Worm (Caenorhabditis elegans): ENCODE results near the gene cdk-11.2.

DNA sequence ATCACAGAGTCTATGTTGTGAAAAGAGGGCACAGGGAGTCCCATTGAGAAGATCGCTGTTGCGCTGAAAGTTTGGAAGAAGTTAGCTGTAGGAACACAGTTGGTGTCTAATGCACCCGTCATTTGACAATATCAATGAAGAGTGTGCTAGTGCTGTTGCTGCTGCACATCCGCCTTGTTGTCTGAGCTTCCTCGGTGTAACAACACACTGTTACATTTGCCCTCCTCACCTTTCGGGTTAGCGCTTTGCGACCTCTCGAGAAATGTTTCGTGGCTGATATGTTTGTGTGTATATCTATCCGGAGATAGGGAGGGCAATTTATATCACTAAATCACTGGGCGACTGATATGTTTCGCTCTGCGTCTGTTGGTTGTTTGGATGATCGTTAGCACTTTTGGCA, 25.3 kb downstream of the cdk-11.2 start:
- no peak for TF ChIP-seq aly-2 (tag; optimal IDR thresholded peaks at IDR 0.05)
- no peak for TF ChIP-seq unc-62 (GFP tag; optimal IDR thresholded peaks at IDR 0.05 in 1 of 2)
- no peak for TF ChIP-seq unc-62 (tag; optimal IDR thresholded peaks at IDR 0.05)
- TF ChIP-seq lir-3 (tag; optimal IDR thresholded peaks at IDR 0.05), result no peak
- TF ChIP-seq zag-1 (tag; optimal IDR thresholded peaks at IDR 0.05), result no peak
- TF ChIP-seq fkh-10 (GFP tag; optimal IDR thresholded peaks at IDR 0.05), result no peak
- no peak for TF ChIP-seq egl-27 (tag; optimal IDR thresholded peaks at IDR 0.05)
- TF ChIP-seq ama-1 (optimal IDR thresholded peaks at IDR 0.05), result no peak
- TF ChIP-seq jun-1 (tag; optimal IDR thresholded peaks at IDR 0.05), result no peak
- no peak for TF ChIP-seq pha-4 (GFP tag; IDR thresholded peaks at IDR 0.05)
- no peak for TF ChIP-seq pha-4 (tag; optimal IDR thresholded peaks at IDR 0.05)
- no peak for TF ChIP-seq lin-39 (tag; optimal IDR thresholded peaks at IDR 0.05)

All from whole organism, L4 larva.